Fruit fly (Drosophila melanogaster): Measurements from ENCODE around the gene Culd.

DNA sequence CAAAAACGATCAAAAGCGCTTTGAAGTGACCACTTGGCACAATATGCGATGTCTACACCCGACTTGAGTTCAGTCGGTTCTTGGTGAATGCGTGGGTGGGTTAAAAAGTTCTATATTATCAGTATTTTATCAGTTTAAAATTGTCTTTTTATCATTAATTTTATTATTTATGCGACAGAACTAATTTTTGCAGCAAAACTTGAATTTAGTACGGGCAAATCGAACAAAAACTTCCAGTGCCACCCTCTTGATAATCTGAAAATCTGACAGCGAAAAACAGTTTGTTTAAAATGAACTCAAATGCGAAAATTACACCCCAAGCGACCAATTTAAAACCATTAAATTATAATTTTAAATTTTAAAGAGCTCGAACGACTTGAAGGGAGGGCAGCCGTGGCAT is 14.8 kb upstream of the Culd start:
- TF ChIP-seq CG8478 (optimal IDR thresholded peaks at IDR 0.05), result no peak
- no peak for TF ChIP-seq CTCF (optimal IDR thresholded peaks at IDR 0.05)
